Fruit fly (Drosophila melanogaster): ENCODE results near the gene Dbct.
A peak's percentile ranks its signal among the peaks of the same experiment; 100 is the strongest.

The Dbct gene

DNA sequence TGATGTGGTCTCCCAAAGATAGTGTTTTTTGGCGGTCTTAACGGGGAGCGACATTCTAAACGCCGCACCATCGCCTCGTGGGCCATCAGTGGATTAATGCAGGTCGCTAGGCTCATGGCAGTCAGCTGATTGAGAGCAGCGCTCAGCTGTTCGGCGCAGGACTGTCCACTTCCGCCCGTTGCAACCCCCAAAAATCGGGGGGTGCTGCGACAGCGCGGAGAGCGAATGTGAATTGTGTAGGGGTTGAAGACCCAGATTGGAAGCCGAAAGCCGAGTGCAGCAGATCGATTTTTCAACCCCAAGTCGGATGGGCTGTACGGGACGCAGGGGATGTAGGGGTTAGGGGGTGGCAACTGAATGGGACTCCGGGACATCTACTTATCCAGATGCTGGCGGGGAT lies 23.3 kb upstream of the Dbct start (continued):
- TF ChIP-seq ttk (GFP tag; IDR thresholded peaks at IDR 0.05) (no peak), HHEX (GFP tag; optimal IDR thresholded peaks at IDR 0.05) (no peak), Sox100B (GFP tag; optimal IDR thresholded peaks at IDR 0.05) (no peak), ro (GFP tag; IDR thresholded peaks at IDR 0.05) (no peak), CG4328 (GFP tag; optimal IDR thresholded peaks at IDR 0.05) (no peak), bowl (GFP tag; IDR thresholded peaks at IDR 0.05) (no peak), crol (GFP tag; IDR thresholded peaks at IDR 0.05) (peak; percentile 58), fd96Cb (tag; optimal IDR thresholded peaks at IDR 0.05) (no peak), CG13287 (GFP tag; IDR thresholded peaks at IDR 0.05; ENCODE audit: partially characterized antibody) (0 out of 2 replicates have a peak, but pooled peaks have one; percentile 6), CG34224 (GFP tag; IDR thresholded peaks at IDR 0.05; ENCODE audit: partially characterized antibody) (no peak), trem (tag; optimal IDR thresholded peaks at IDR 0.05) (peak; percentile 98), ap (GFP tag; IDR thresholded peaks at IDR 0.05) (no peak), CTCF (GFP tag; optimal IDR thresholded peaks at IDR 0.05) (no peak), Kr (GFP tag; optimal IDR thresholded peaks at IDR 0.05) (no peak), dysf (GFP tag; IDR thresholded peaks at IDR 0.05) (no peak), Ets65A (GFP tag) (peak; percentile 84), Hmr (GFP tag; optimal IDR thresholded peaks at IDR 0.05) (no peak), Tbp (GFP tag; optimal IDR thresholded peaks at IDR 0.05) (no peak), unpg (GFP tag; optimal IDR thresholded peaks at IDR 0.05) (no peak), CG18619 (GFP tag; optimal IDR thresholded peaks at IDR 0.05) (no peak), CG8089 (GFP tag; optimal IDR thresholded peaks at IDR 0.05) (no peak), CG17612 (GFP tag; IDR thresholded peaks at IDR 0.05) (no peak), Max (GFP tag; optimal IDR thresholded peaks at IDR 0.05) (no peak), sens (GFP tag) (peak; percentile 39), YL-1 (GFP tag; optimal IDR thresholded peaks at IDR 0.05) (peak; percentile 9), prd (optimal IDR thresholded peaks at IDR 0.05) (no peak), prd (GFP tag; IDR thresholded peaks at IDR 0.05) (no peak), seq (GFP tag; IDR thresholded peaks at IDR 0.05) (peak; percentile 90), chinmo (GFP tag; IDR thresholded peaks at IDR 0.05; ENCODE audit: partially characterized antibody) (no peak), ham (GFP tag; IDR thresholded peaks at IDR 0.05) (no peak), Meics (GFP tag; optimal IDR thresholded peaks at IDR 0.05) (no peak), sd (tag; optimal IDR thresholded peaks at IDR 0.05) (no peak), CG17802 (tag; optimal IDR thresholded peaks at IDR 0.05) (no peak), Hand (GFP tag; optimal IDR thresholded peaks at IDR 0.05) (no peak), ewg (GFP tag; optimal IDR thresholded peaks at IDR 0.05) (peak; percentile 74), CG10654 (GFP tag; optimal IDR thresholded peaks at IDR 0.05) (no peak), CG4282 (GFP tag; optimal IDR thresholded peaks at IDR 0.05) (no peak), Poxn (GFP tag; IDR thresholded peaks at IDR 0.05) (no peak), ab (GFP tag; optimal IDR thresholded peaks at IDR 0.05) (no peak), ac (GFP tag; optimal IDR thresholded peaks at IDR 0.05) (no peak), HLHmδ (GFP tag; optimal IDR thresholded peaks at IDR 0.05) (no peak), D (optimal IDR thresholded peaks at IDR 0.05) (no peak), D (GFP tag; optimal IDR thresholded peaks at IDR 0.05) (no peak)

DNA sequence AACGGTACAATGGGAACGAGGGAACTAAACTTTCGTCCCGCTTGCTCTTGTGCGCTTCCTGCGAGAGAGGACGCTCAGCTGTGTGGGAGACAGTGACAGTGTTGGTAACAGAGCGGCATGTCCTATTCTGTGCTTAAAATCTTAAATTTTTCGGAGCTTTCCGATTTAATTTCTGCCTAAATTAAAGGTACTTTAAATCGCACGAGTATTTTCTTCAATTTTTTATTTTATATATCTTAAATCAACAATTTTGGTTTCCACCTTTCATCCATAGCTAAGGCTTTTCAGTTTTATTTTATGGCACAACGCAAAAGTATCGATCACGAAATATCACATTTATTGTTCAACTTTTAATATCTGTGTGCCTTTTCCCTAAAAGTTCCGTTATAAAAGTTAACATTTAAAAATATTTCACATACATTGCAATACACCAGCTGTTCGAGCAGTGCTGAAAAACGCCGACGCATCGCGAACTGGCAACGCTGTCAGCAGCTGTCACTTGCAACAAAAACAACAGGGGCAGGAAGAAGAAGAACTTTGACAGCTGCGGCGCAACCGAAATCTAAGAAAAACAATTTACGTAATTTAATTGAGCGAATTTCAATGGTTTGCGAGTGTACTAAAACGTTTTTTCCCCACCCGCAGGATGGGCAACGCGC lies 22.4 kb upstream of the Dbct start, which contains the start of the genes hiw and ND-B18:
Gene hiw, minus strand, starts transcription at position 26 of the 659 bp plus-strand sequence.
Gene ND-B18, plus strand, starts transcription at position 330 of the 659 bp plus-strand sequence.
- TF ChIP-seq CG2889 (GFP tag; IDR thresholded peaks at IDR 0.05) = no peak
- TF ChIP-seq CG3281 (GFP tag; optimal IDR thresholded peaks at IDR 0.05) = peak; percentile 29
- TF ChIP-seq C15 (GFP tag; IDR thresholded peaks at IDR 0.05) = no peak
- no peak for TF ChIP-seq tx (GFP tag; optimal IDR thresholded peaks at IDR 0.05)
- no peak for TF ChIP-seq CG4730 (GFP tag; IDR thresholded peaks at IDR 0.05)
- no peak for TF ChIP-seq Dfd (GFP tag; optimal IDR thresholded peaks at IDR 0.05)
- TF ChIP-seq CG17829 (tag; optimal IDR thresholded peaks at IDR 0.05) = peak; percentile 17
- TF ChIP-seq CG7839 (tag; optimal IDR thresholded peaks at IDR 0.05) = no peak
- no peak for TF ChIP-seq Eip74EF (GFP tag; optimal IDR thresholded peaks at IDR 0.05)
- TF ChIP-seq lov (optimal IDR thresholded peaks at IDR 0.05) = no peak
- no peak for TF ChIP-seq lov (GFP tag; IDR thresholded peaks at IDR 0.05)
- TF ChIP-seq CG32767 (GFP tag; IDR thresholded peaks at IDR 0.05) = no peak
- peak; percentile 91 for TF ChIP-seq Ets65A (GFP tag)

All from whole organism, embryonic.